Worm (Caenorhabditis elegans): ENCODE results near the gene pbo-4.

pbo-4 gene

DNA sequence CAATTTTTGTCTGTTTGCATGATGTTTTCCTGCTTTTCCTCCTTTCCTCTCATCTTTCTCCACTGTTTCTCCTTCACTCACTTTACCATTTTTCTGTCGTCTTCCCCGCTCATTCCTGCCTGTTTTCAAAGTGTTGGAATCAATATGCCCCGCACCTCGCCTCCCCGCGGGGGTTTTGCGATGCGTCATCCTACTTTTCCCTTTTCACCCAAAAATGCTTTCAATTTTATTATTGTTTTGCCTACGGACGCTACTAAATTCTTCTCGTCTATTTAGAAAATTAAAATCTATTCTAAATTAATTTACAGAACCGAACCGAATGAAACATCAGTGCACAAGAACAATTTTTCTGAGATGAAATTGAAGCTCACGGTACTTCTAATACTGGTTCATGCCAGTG, 38.2 kb downstream of the pbo-4 start, which contains the start of gene ver-3:
ver-3 (plus strand) TSS at position 301 of the 400 bp plus-strand sequence.
- TF ChIP-seq nhr-6 (tag; optimal IDR thresholded peaks at IDR 0.05), result no peak

DNA sequence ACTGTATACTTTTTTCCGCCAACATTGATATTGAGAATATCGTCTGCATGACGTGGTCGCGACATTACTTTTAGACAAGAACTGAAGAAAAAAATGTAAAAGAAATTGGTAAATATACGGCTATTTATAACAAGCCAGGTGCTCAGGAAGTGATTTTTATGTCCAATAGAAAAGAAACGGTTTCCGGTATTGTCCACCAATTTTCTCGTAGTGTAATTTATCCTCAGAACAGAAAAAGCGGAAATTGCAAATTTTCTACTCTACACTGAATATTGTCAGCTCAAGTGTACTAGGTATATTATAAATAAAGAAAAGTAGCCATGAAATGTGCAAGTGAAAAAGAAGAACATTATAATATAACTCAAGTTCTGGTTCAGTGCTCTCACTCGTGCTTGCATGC, 45.2 kb downstream of the pbo-4 start, which contains the start of gene F59F3.6:
F59F3.6 (minus strand) TSS at position 101 of the 400 bp plus-strand sequence.
- TF ChIP-seq lin-39 (tag; optimal IDR thresholded peaks at IDR 0.05), result no peak
- no peak for TF ChIP-seq sma-3 (GFP tag; optimal IDR thresholded peaks at IDR 0.05)
- no peak for TF ChIP-seq nhr-77 (tag; optimal IDR thresholded peaks at IDR 0.05)
- no peak for TF ChIP-seq unc-55 (GFP tag; optimal IDR thresholded peaks at IDR 0.05)
- TF ChIP-seq ztf-4 (tag; optimal IDR thresholded peaks at IDR 0.05), result no peak
- no peak for TF ChIP-seq ama-1 (optimal IDR thresholded peaks at IDR 0.05)
- no peak for TF ChIP-seq elt-1 (tag; optimal IDR thresholded peaks at IDR 0.05)
- no peak for TF ChIP-seq ztf-11 (tag; optimal IDR thresholded peaks at IDR 0.05)

DNA sequence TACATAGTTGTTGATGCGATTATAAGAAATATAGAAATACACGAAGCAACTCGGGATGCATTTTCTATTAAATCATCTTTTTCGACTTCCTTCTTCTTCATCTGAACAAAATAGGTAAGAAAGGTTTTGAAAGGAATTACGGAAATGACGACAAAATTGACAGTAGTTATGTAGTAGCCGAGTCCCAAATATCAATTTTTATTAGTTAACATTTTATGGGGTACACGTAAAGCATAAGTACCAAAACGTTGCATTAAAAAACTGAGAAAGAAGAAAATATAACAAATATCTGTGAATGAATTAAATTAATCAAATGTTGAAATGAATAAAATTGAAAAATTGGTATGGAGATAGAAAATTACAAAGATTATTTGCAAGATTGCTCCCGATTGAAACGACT, 47.8 kb downstream of the pbo-4 start, which contains the start of gene col-177:
col-177 (minus strand) TSS at position 101 of the 400 bp plus-strand sequence.
- TF ChIP-seq alr-1 (tag; optimal IDR thresholded peaks at IDR 0.05), result no peak
- TF ChIP-seq mab-5 (tag; optimal IDR thresholded peaks at IDR 0.05), result no peak
- TF ChIP-seq gmeb-1 (tag; optimal IDR thresholded peaks at IDR 0.05), result no peak
- no peak for TF ChIP-seq nhr-129 (tag; optimal IDR thresholded peaks at IDR 0.05)
- TF ChIP-seq unc-55 (GFP tag; optimal IDR thresholded peaks at IDR 0.05), result no peak
- TF ChIP-seq ztf-4 (tag; optimal IDR thresholded peaks at IDR 0.05), result no peak
- TF ChIP-seq ama-1 (optimal IDR thresholded peaks at IDR 0.05), result no peak

DNA sequence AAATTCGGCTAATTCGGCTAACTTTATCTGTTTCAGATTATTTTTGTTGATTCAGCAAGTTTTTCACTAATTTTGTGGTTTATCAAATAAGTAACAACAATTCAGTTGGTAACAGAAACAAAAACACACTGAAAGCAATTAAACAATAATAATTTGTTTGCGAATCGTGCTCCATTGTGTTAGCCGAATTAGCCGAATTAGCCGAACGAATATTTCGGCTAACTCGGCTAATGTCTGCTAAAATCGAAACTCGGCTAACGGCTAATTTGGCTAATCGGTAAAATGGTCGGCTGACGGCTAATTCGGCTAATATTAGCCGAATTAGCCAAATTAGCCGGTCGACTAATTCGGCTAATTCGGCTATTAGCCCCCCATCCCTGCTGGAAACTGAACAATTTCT, 49.8 kb downstream of the pbo-4 start:
- TF ChIP-seq lin-39 (tag; optimal IDR thresholded peaks at IDR 0.05) (no peak), sem-4 (tag; optimal IDR thresholded peaks at IDR 0.05) (no peak), nhr-12 (tag; optimal IDR thresholded peaks at IDR 0.05) (no peak), ceh-82 (tag; optimal IDR thresholded peaks at IDR 0.05) (no peak), elt-3 (tag; optimal IDR thresholded peaks at IDR 0.05) (no peak), ztf-4 (tag; optimal IDR thresholded peaks at IDR 0.05) (no peak), unc-39 (tag; optimal IDR thresholded peaks at IDR 0.05) (no peak), elt-1 (tag; optimal IDR thresholded peaks at IDR 0.05) (no peak), ceh-16 (tag; optimal IDR thresholded peaks at IDR 0.05) (no peak), mbf-1 (tag; optimal IDR thresholded peaks at IDR 0.05) (no peak), lin-13 (GFP tag; optimal IDR thresholded peaks at IDR 0.05) (no peak), aly-2 (tag; optimal IDR thresholded peaks at IDR 0.05) (no peak), C34F6.9 (tag; optimal IDR thresholded peaks at IDR 0.05) (no peak), nhr-23 (tag; optimal IDR thresholded peaks at IDR 0.05) (no peak), egl-27 (tag; optimal IDR thresholded peaks at IDR 0.05) (no peak), zag-1 (tag; optimal IDR thresholded peaks at IDR 0.05) (no peak), sma-9 (GFP tag; optimal IDR thresholded peaks at IDR 0.05) (no peak), sma-9 (tag; optimal IDR thresholded peaks at IDR 0.05) (no peak), crh-2 (tag; optimal IDR thresholded peaks at IDR 0.05) (no peak), ztf-1 (GFP tag; conservative IDR thresholded peaks at IDR 0.05) (no peak)

DNA sequence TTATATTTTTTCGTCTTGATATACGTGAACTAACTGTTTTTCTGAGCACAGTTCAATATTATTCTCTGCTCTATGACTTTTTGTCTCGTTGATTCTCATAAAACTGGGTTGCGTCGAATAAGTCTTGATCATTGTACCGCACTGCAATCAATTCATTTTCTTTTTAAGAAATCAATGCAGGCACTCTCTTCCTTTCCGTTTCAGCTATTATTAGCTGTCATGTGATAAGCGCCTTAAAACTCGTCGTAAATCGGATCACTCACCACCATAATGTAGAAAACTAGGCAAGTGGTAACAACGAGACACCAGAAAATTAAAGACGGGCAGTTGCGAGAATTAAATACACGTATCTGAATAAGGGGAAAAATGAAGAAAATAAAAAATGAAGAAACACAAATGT, 53.5 kb downstream of the pbo-4 start:
- TF ChIP-seq elt-1 (tag; optimal IDR thresholded peaks at IDR 0.05) (no peak), sma-9 (GFP tag; optimal IDR thresholded peaks at IDR 0.05) (peak; percentile 0), sma-9 (tag; optimal IDR thresholded peaks at IDR 0.05) (no peak), nhr-10 (tag; optimal IDR thresholded peaks at IDR 0.05) (no peak), crh-2 (tag; optimal IDR thresholded peaks at IDR 0.05) (peak; percentile 23), fos-1 (tag; optimal IDR thresholded peaks at IDR 0.05) (peak; percentile 75), nhr-12 (tag; optimal IDR thresholded peaks at IDR 0.05) (no peak), nhr-25 (tag; optimal IDR thresholded peaks at IDR 0.05) (no peak), gmeb-1 (tag; optimal IDR thresholded peaks at IDR 0.05) (peak; percentile 3), ZK546.5 (tag; optimal IDR thresholded peaks at IDR 0.05) (no peak), ceh-82 (tag; optimal IDR thresholded peaks at IDR 0.05) (no peak), aly-2 (tag; optimal IDR thresholded peaks at IDR 0.05) (no peak)
